Fruit fly (Drosophila melanogaster): ENCODE results near the gene PIG-B.

DNA sequence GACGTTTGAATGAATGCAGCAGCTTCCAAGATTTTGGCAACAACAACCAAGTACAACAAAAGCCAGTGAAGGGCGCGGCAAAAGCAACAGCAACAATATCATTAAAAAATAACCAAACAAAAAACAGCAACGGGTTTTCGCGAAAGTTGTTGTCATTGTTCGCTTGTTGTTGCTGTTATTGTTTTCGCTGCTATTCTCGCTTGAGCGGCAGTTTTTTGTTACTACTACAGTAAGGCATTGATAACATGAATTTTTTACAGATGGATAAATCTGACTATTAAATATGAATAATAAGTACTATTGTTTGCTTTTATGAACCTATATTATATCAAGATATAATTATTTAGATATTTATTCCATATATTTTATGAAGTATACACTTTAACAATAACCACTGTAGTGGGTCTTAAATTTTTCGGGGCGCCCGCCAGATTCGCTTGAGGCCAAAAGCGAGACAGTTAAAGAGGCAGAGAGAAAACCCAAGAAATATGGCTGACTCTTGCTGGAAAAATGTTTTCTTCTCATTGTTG is 39.6 kb upstream of the PIG-B start:
- TF ChIP-seq CG8478 (optimal IDR thresholded peaks at IDR 0.05) (no peak), CTCF (optimal IDR thresholded peaks at IDR 0.05) (no peak)
